Fruit fly (Drosophila melanogaster) whole organism, embryonic: ENCODE results near the gene CG9389.
A peak's percentile ranks its signal among the peaks of the same experiment; 100 is the strongest.

Experiments
- Awh ChIP-seq: fragments of 200-800 bp; sonication (Bioruptor generic); IDR thresholded peaks from 2 replicates; pipeline ENCODE4, ENCODE4 v1.3.6; 2022; ENCODE audit warnings: missing biosample characterization, missing genetic modification characterization
- Blimp-1 ChIP-seq: fragments of 200-800 bp; sonication (Bioruptor generic); optimal IDR thresholded peaks from 3 replicates; lab custom pipeline; 2018; ENCODE audit warnings: missing biosample characterization, missing genetic modification characterization, mild to moderate bottlenecking, moderate library complexity, missing genetic modification reagents
- CG11456 ChIP-seq: fragments of 200-800 bp; sonication (Bioruptor generic); IDR thresholded peaks from 3 replicates; pipeline ENCODE4 v1.3.6; 2022; ENCODE audit warnings: missing biosample characterization, missing genetic modification characterization
- CG17359 ChIP-seq: fragments of 200-800 bp; sonication (Bioruptor generic); optimal IDR thresholded peaks from 3 replicates; lab custom pipeline; 2018; ENCODE audit warnings: missing biosample characterization, mild to moderate bottlenecking, missing genetic modification characterization, moderate library complexity
- CG17612 ChIP-seq: fragments of 200-800 bp; sonication (Bioruptor generic); IDR thresholded peaks from 2 replicates; pipeline ENCODE4 v1.3.6; 2022; ENCODE audit warnings: missing biosample characterization, missing genetic modification characterization
- CG1792 ChIP-seq: fragments of 200-800 bp; sonication (Bioruptor generic); optimal IDR thresholded peaks from 2 replicates; lab custom pipeline; 2016; ENCODE audit warnings: missing biosample characterization, missing genetic modification characterization
- CG18011 ChIP-seq: fragments of 200-800 bp; sonication (Bioruptor generic); optimal IDR thresholded peaks from 2 replicates; lab custom pipeline; 2017; ENCODE audit warnings: missing biosample characterization, missing genetic modification characterization, mild to moderate bottlenecking, moderate library complexity, missing genotype
- CG18764 ChIP-seq: fragments of 200-800 bp; sonication (Bioruptor generic); optimal IDR thresholded peaks from 3 replicates; lab custom pipeline; 2016; ENCODE audit warnings: missing biosample characterization, missing genetic modification characterization
- CG31224 ChIP-seq: fragments of 200-800 bp; sonication (Bioruptor generic); IDR thresholded peaks from 2 replicates; pipeline ENCODE4 v1.3.6; 2022; ENCODE audit warnings: missing biosample characterization, missing genetic modification characterization
- CG3281 ChIP-seq: fragments of 200-800 bp; sonication (Bioruptor generic); optimal IDR thresholded peaks from 3 replicates; lab custom pipeline; 2017; ENCODE audit warnings: missing biosample characterization, mild to moderate bottlenecking, missing genetic modification characterization
- CG5180 ChIP-seq: fragments of 200-800 bp; sonication (Bioruptor generic); optimal IDR thresholded peaks from 3 replicates; lab custom pipeline; 2017; ENCODE audit warnings: missing biosample characterization, missing genetic modification characterization, mild to moderate bottlenecking, moderate library complexity, missing genetic modification reagents
- CG7357 ChIP-seq: fragments of 200-800 bp; sonication (Bioruptor generic); IDR thresholded peaks from 3 replicates; pipeline ENCODE4 v1.3.6; 2022; ENCODE audit warnings: missing biosample characterization, missing genetic modification characterization
- CG8944 ChIP-seq: fragments of 200-800 bp; sonication (Bioruptor generic); optimal IDR thresholded peaks from 3 replicates; lab custom pipeline; 2016; ENCODE audit warnings: missing biosample characterization, missing genetic modification characterization
- CoRest ChIP-seq: fragments of 200-800 bp; sonication (Bioruptor generic); optimal IDR thresholded peaks from 3 replicates; lab custom pipeline; 2018; ENCODE audit warnings: missing biosample characterization, mild to moderate bottlenecking, missing genetic modification characterization, moderate library complexity
- D ChIP-seq, 2 experiments: fragments of 200-800 bp in 1 of 2; fragments of >200 bp in 1 of 2; sonication (Bioruptor generic) in 1 of 2; optimal IDR thresholded peaks; 2 replicates in 1 of 2; 3 replicates in 1 of 2; lab custom pipeline; 2017; ENCODE audit warnings: mild to moderate bottlenecking in 1 of 2, missing biosample characterization in 1 of 2, missing genetic modification characterization in 1 of 2, missing genetic modification reagents in 1 of 2
- Drgx ChIP-seq: fragments of 200-800 bp; sonication (Bioruptor generic); IDR thresholded peaks from 2 replicates; pipeline ENCODE4 v1.3.6; 2022; ENCODE audit warnings: missing biosample characterization, missing genetic modification characterization
- HLHmδ ChIP-seq: fragments of 200-800 bp; sonication (Bioruptor generic); optimal IDR thresholded peaks from 2 replicates; lab custom pipeline; 2018; ENCODE audit warnings: missing biosample characterization, mild to moderate bottlenecking, missing genetic modification characterization, moderate library complexity
- Hand ChIP-seq: fragments of 200-800 bp; sonication (Bioruptor generic); optimal IDR thresholded peaks from 2 replicates; lab custom pipeline; 2017; ENCODE audit warnings: mild to moderate bottlenecking, missing biosample characterization, missing genetic modification reagents, missing genetic modification characterization
- Hr39 ChIP-seq: fragments of >200 bp; optimal IDR thresholded peaks from 2 replicates; lab custom pipeline; 2017
- Hr78 ChIP-seq, 2 experiments: fragments of 200-800 bp in 1 of 2; fragments of >200 bp in 1 of 2; sonication (Bioruptor generic) in 1 of 2; optimal IDR thresholded peaks; 2 replicates each; lab custom pipeline; 2017 to 2019; ENCODE audit warnings: missing biosample characterization in 2 of 2, missing genetic modification characterization in 2 of 2, mild to moderate bottlenecking in 1 of 2, moderate library complexity in 1 of 2
- Max ChIP-seq: fragments of 200-800 bp; sonication (Bioruptor generic); optimal IDR thresholded peaks from 2 replicates; lab custom pipeline; 2016; ENCODE audit warnings: missing biosample characterization, mild to moderate bottlenecking, missing genetic modification characterization
- Meics ChIP-seq: fragments of 200-800 bp; sonication (Bioruptor generic); optimal IDR thresholded peaks from 2 replicates; lab custom pipeline; 2017; ENCODE audit warnings: missing biosample characterization, mild to moderate bottlenecking, missing genetic modification characterization
- Mrtf ChIP-seq: fragments of 200-800 bp; sonication (Bioruptor generic); IDR thresholded peaks from 3 replicates; pipeline ENCODE4 v1.3.6; 2022; ENCODE audit warnings: missing biosample characterization, missing genetic modification characterization
- NK7.1 ChIP-seq: fragments of 200-800 bp; sonication (Bioruptor generic); optimal IDR thresholded peaks from 3 replicates; lab custom pipeline; 2016; ENCODE audit warnings: missing biosample characterization, missing genetic modification characterization
- NfI ChIP-seq: fragments of 200-800 bp; sonication (Bioruptor generic); optimal IDR thresholded peaks from 3 replicates; lab custom pipeline; 2018; ENCODE audit warnings: missing biosample characterization, mild to moderate bottlenecking, missing genetic modification characterization, moderate library complexity
- Tbp ChIP-seq: fragments of >200 bp; optimal IDR thresholded peaks from 2 replicates; lab custom pipeline; 2018; ENCODE audit warnings: missing biosample characterization, missing genetic modification characterization
- Trl ChIP-seq, 3 experiments: fragments of >200 bp in 2 of 3; fragments of 200-800 bp in 1 of 3; sonication (Bioruptor generic) in 1 of 3; optimal IDR thresholded peaks; 2 replicates in 1 of 3; 3 replicates in 2 of 3; lab custom pipeline; 2016 to 2017; ENCODE audit warnings: missing biosample characterization in 1 of 3, missing genetic modification characterization in 1 of 3
- bigmax ChIP-seq: fragments of 200-800 bp; sonication (Bioruptor generic); optimal IDR thresholded peaks from 2 replicates; lab custom pipeline; 2018; ENCODE audit warnings: missing biosample characterization, mild to moderate bottlenecking, missing genetic modification characterization
- crc ChIP-seq: fragments of 200-800 bp; sonication (Bioruptor generic); optimal IDR thresholded peaks from 2 replicates; lab custom pipeline; 2016; ENCODE audit warnings: missing biosample characterization, missing genetic modification characterization
- croc ChIP-seq: fragments of 200-800 bp; sonication (Bioruptor generic); conservative IDR thresholded peaks from 3 replicates; pipeline ENCODE4 v1.3.6; 2022; ENCODE audit warnings: missing biosample characterization, missing genetic modification characterization
- dati ChIP-seq: fragments of 200-800 bp; sonication (Bioruptor generic); IDR thresholded peaks from 2 replicates; pipeline ENCODE4 v1.3.6; 2022; ENCODE audit warnings: missing biosample characterization, missing genetic modification characterization
- dpn ChIP-seq, 2 experiments: fragments of 200-800 bp; sonication (Bioruptor generic); optimal IDR thresholded peaks; 3 replicates each; lab custom pipeline; 2016; ENCODE audit warnings: missing biosample characterization in 2 of 2, missing genetic modification characterization in 2 of 2
- ewg ChIP-seq: fragments of 200-800 bp; sonication (Bioruptor generic); optimal IDR thresholded peaks from 3 replicates; lab custom pipeline; 2017; ENCODE audit warnings: mild to moderate bottlenecking, missing biosample characterization, missing genetic modification reagents, missing genetic modification characterization
- fd64A ChIP-seq: fragments of 200-800 bp; sonication (Bioruptor generic); optimal IDR thresholded peaks from 3 replicates; lab custom pipeline; 2018; ENCODE audit warnings: missing biosample characterization, mild to moderate bottlenecking, missing genetic modification characterization
- gcm2 ChIP-seq: fragments of 200-800 bp; sonication (Bioruptor generic); optimal IDR thresholded peaks from 2 replicates; lab custom pipeline; 2016; ENCODE audit warnings: missing biosample characterization, missing genetic modification characterization
- ken ChIP-seq: fragments of 200-800 bp; sonication (Bioruptor generic); IDR thresholded peaks from 3 replicates; pipeline ENCODE4 v1.3.6; 2022; ENCODE audit warnings: missing biosample characterization, missing genetic modification characterization
- org-1 ChIP-seq: fragments of 200-800 bp; sonication (Bioruptor generic); optimal IDR thresholded peaks from 2 replicates; lab custom pipeline; 2017; ENCODE audit warnings: missing biosample characterization, missing genetic modification characterization
- p53 ChIP-seq: fragments of 200-800 bp; sonication (Bioruptor generic); optimal IDR thresholded peaks from 2 replicates; lab custom pipeline; 2016; ENCODE audit warnings: missing biosample characterization, missing genetic modification characterization
- psq ChIP-seq: fragments of 200-800 bp; sonication (Bioruptor generic); optimal IDR thresholded peaks from 2 replicates; lab custom pipeline; 2017; ENCODE audit warnings: missing biosample characterization, missing genetic modification characterization
- ranshi ChIP-seq: fragments of 200-800 bp; sonication (Bioruptor generic); IDR thresholded peaks from 2 replicates; pipeline ENCODE4 v1.3.6; 2022; ENCODE audit warnings: missing biosample characterization, missing genetic modification characterization
- repo ChIP-seq: fragments of 200-800 bp; sonication (Bioruptor generic); optimal IDR thresholded peaks from 2 replicates; lab custom pipeline; 2016; ENCODE audit warnings: missing biosample characterization, missing genetic modification characterization
- row ChIP-seq: fragments of 200-800 bp; sonication (Bioruptor generic); IDR thresholded peaks from 3 replicates; pipeline ENCODE4 v1.3.6; 2022; ENCODE audit warnings: missing biosample characterization, missing genetic modification characterization
- slou ChIP-seq: fragments of 200-800 bp; sonication (Bioruptor generic); optimal IDR thresholded peaks from 3 replicates; lab custom pipeline; 2016; ENCODE audit warnings: missing biosample characterization, missing genetic modification characterization
- slp2 ChIP-seq: fragments of 200-800 bp; sonication (Bioruptor generic); optimal IDR thresholded peaks from 2 replicates; lab custom pipeline; 2016; ENCODE audit warnings: missing biosample characterization, missing genetic modification characterization
- tio ChIP-seq: fragments of 200-800 bp; sonication (Bioruptor generic); optimal IDR thresholded peaks from 2 replicates; lab custom pipeline; 2017; ENCODE audit warnings: missing biosample characterization, missing genetic modification characterization, inconsistent platforms
- trh ChIP-seq: fragments of 200-800 bp; sonication (Bioruptor generic); optimal IDR thresholded peaks from 2 replicates; lab custom pipeline; 2016; ENCODE audit warnings: missing biosample characterization, missing genetic modification characterization
- zen ChIP-seq: fragments of 200-800 bp; sonication (Bioruptor generic); optimal IDR thresholded peaks from 3 replicates; lab custom pipeline; 2018; ENCODE audit warnings: missing biosample characterization, mild to moderate bottlenecking, missing genetic modification characterization, moderate library complexity
- zen2 ChIP-seq: fragments of 200-800 bp; sonication (Bioruptor generic); IDR thresholded peaks from 3 replicates; pipeline ENCODE4 v1.3.6; 2022; ENCODE audit warnings: missing biosample characterization, missing genetic modification characterization; ENCODE audit not compliant: partially characterized antibody

CG9389 gene

DNA sequence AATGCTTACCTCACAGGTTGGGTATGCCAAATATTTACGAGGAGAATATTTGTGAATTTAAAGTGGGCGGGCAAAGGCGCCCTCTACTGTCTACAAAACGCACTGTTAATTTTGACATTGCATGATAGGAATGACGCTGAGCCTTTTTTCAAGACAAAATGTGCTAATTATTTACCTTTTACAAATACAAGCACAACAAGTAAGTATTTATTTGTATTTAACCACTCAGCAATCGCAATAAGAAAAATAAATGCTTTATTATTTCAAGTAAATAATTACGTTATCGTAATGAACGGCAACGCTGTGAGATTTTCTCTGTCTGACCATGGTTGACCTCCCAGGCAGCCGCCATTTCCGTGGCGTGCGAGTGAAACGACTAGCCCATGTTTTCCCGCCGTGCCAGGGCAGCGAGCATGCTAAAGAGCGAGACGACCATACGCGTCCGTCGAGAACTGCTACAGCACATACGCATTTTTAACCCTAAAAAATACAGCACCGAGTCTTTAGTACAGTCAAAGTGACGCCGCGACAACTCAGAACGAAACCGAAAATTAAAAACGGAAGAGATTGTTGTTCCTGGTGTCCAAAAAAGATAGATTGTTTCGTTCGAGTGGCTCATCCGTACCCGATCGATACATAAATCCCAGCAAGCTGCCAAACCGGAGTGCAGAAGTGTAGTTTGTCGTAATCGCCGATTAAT, 15.4 kb upstream of the CG9389 start, which contains the start of the genes CG12974 and pzg (continued):
- TF ChIP-seq CG1792 (GFP tag; lab: Kevin White, UChicago) (peak; percentile 98), CG3281 (GFP tag; lab: Kevin White, UChicago) (peak; percentile 74), Drgx (GFP tag; lab: Robert Waterston, UW) (peak; percentile 38; the same call in 1 of the 2 replicates), slp2 (GFP tag; lab: Kevin White, UChicago) (peak; percentile 48), CoRest (tag; lab: Kevin White, UChicago) (peak; percentile 89), bigmax (peak; percentile 92), CG17612 (GFP tag; lab: Robert Waterston, UW) (no peak), Trl (optimal IDR thresholded peaks at IDR 0.05; lab: Kevin White, UChicago) (no peak), Trl (GFP tag; optimal IDR thresholded peaks at IDR 0.05; lab: Kevin White, UChicago) (peak; percentile 78), trh (GFP tag; lab: Kevin White, UChicago) (peak; percentile 41), Hr78 (GFP tag; optimal IDR thresholded peaks at IDR 0.05; lab: Kevin White, UChicago) (peak in 1 of 2 experiments; percentile 39), CG11456 (GFP tag; lab: Robert Waterston, UW) (peak; percentile 83), Awh (GFP tag; lab: Robert Waterston, UW) (peak; percentile 21; the same call in 1 of the 2 replicates), Max (GFP tag; lab: Kevin White, UChicago) (peak; percentile 82), Tbp (GFP tag; lab: Kevin White, UChicago) (no peak), Hand (no peak), Meics (GFP tag; lab: Kevin White, UChicago) (peak; percentile 84), CG7357 (peak; percentile 72; the same call in 2 of the 3 replicates), CG17359 (tag; lab: Kevin White, UChicago) (peak; percentile 54), Blimp-1 (GFP tag; lab: Kevin White, UChicago) (peak; percentile 85), gcm2 (peak; percentile 28), Mrtf (GFP tag; lab: Robert Waterston, UW) (peak; percentile 81), NK7.1 (GFP tag; lab: Kevin White, UChicago) (peak; percentile 1), HLHmδ (peak; percentile 69), p53 (no peak), org-1 (GFP tag; lab: Kevin White, UChicago) (peak; percentile 21), CG5180 (GFP tag; lab: Kevin White, UChicago) (no peak), CG8944 (GFP tag; lab: Kevin White, UChicago) (peak; percentile 48), croc (GFP tag; lab: Robert Waterston, UW) (peak; percentile 91), crc (GFP tag; lab: Kevin White, UChicago) (no peak), row (peak; percentile 88), CG18764 (GFP tag; lab: Kevin White, UChicago) (peak; percentile 97), slou (GFP tag; lab: Kevin White, UChicago) (peak; percentile 46), ken (GFP tag; lab: Robert Waterston, UW) (peak; percentile 90), fd64A (GFP tag; lab: Kevin White, UChicago) (peak; percentile 22), repo (GFP tag; lab: Kevin White, UChicago) (peak; percentile 51), dpn (GFP tag; optimal IDR thresholded peaks at IDR 0.05; lab: Kevin White, UChicago) (peak; percentile 34 to 65), CG18011 (GFP tag; lab: Kevin White, UChicago) (peak; percentile 50), tio (no peak), Hr39 (lab: Kevin White, UChicago) (no peak), zen2 (no peak), ranshi (GFP tag; lab: Robert Waterston, UW) (peak; percentile 61; the same call in 1 of the 2 replicates), psq (GFP tag; lab: Kevin White, UChicago) (no peak), NfI (GFP tag; lab: Kevin White, UChicago) (peak; percentile 80), CG31224 (GFP tag; lab: Robert Waterston, UW) (peak; percentile 48; the same call in 1 of the 2 replicates), D (optimal IDR thresholded peaks at IDR 0.05; lab: Kevin White, UChicago) (no peak), D (GFP tag; optimal IDR thresholded peaks at IDR 0.05; lab: Kevin White, UChicago) (peak; percentile 63), zen (tag; lab: Kevin White, UChicago) (peak; percentile 96), dati (GFP tag; lab: Robert Waterston, UW) (peak; percentile 40; the same call in 1 of the 2 replicates), ewg (GFP tag; lab: Kevin White, UChicago) (peak; percentile 86)
